Fruit fly (Drosophila melanogaster) whole organism, adult: ENCODE measurements around the gene CG12945.

Experiments used
- CG11617 ChIP-seq: fragments of 200-800 bp; sonication (Bioruptor generic); optimal IDR thresholded peaks from 2 replicates; lab custom pipeline; 2017; ENCODE audit warnings: mild to moderate bottlenecking, missing biosample characterization, missing genetic modification reagents, missing genetic modification characterization
- CG12768 ChIP-seq: fragments of 200-800 bp; sonication (Bioruptor generic); optimal IDR thresholded peaks from 2 replicates; lab custom pipeline; 2017; ENCODE audit warnings: missing biosample characterization, missing genetic modification characterization, mild to moderate bottlenecking, moderate library complexity, missing genetic modification reagents
- CG14711 ChIP-seq: fragments of 200-800 bp; sonication (Bioruptor generic); optimal IDR thresholded peaks from 2 replicates; lab custom pipeline; 2018; ENCODE audit warnings: missing biosample characterization, mild to moderate bottlenecking, missing genetic modification characterization, moderate library complexity
- CG1620 ChIP-seq: fragments of 200-800 bp; sonication (Bioruptor generic); optimal IDR thresholded peaks from 2 replicates; lab custom pipeline; 2016; ENCODE audit warnings: missing biosample characterization, missing genetic modification characterization
- CG33017 ChIP-seq: fragments of 200-800 bp; sonication (Bioruptor generic); optimal IDR thresholded peaks from 2 replicates; lab custom pipeline; 2018; ENCODE audit warnings: missing biosample characterization, mild to moderate bottlenecking, missing genetic modification characterization, moderate library complexity
- CG5204 ChIP-seq: fragments of 200-800 bp; sonication (Bioruptor generic); optimal IDR thresholded peaks from 2 replicates; lab custom pipeline; 2016; ENCODE audit warnings: missing biosample characterization, missing genetic modification characterization
- CG7045 ChIP-seq: fragments of 200-800 bp; sonication (Bioruptor generic); optimal IDR thresholded peaks from 2 replicates; lab custom pipeline; 2017; ENCODE audit warnings: missing biosample characterization, mild to moderate bottlenecking, missing genetic modification characterization
- CG7101 ChIP-seq: fragments of 200-800 bp; sonication (Bioruptor generic); optimal IDR thresholded peaks from 2 replicates; lab custom pipeline; 2018; ENCODE audit warnings: missing biosample characterization, mild to moderate bottlenecking, missing genetic modification characterization, moderate library complexity
- Clk ChIP-seq: fragments of 200-800 bp; sonication (Bioruptor generic); optimal IDR thresholded peaks from 2 replicates; lab custom pipeline; 2017; ENCODE audit warnings: missing biosample characterization, missing genetic modification characterization
- Crg-1 ChIP-seq: fragments of 200-800 bp; sonication (Bioruptor generic); optimal IDR thresholded peaks from 2 replicates; lab custom pipeline; 2016; ENCODE audit warnings: missing biosample characterization, missing genetic modification characterization
- Hr96 ChIP-seq: fragments of 200-800 bp; sonication (Bioruptor generic); optimal IDR thresholded peaks from 2 replicates; lab custom pipeline; 2016; ENCODE audit warnings: missing biosample characterization, missing genetic modification characterization
- Mnt ChIP-seq: fragments of 200-800 bp; sonication (Bioruptor generic); optimal IDR thresholded peaks from 2 replicates; lab custom pipeline; 2016; ENCODE audit warnings: missing biosample characterization, mild to moderate bottlenecking, missing genetic modification characterization
- bab1 ChIP-seq: fragments of 200-800 bp; sonication (Bioruptor generic); optimal IDR thresholded peaks from 3 replicates; lab custom pipeline; 2019; ENCODE audit warnings: missing biosample characterization, mild to moderate bottlenecking, missing genetic modification characterization, moderate library complexity
- cic ChIP-seq: fragments of 200-800 bp; sonication (Bioruptor generic); optimal IDR thresholded peaks from 2 replicates; lab custom pipeline; 2017; ENCODE audit warnings: missing biosample characterization, mild to moderate bottlenecking, missing genetic modification characterization, moderate library complexity
- cnc ChIP-seq, 2 experiments: fragments of >200 bp; optimal IDR thresholded peaks; 2 replicates each; lab custom pipeline; 2017
- kay ChIP-seq: fragments of 200-800 bp; sonication (Bioruptor generic); peaks from one replicate; lab custom pipeline; 2016; ENCODE audit warnings: missing biosample characterization, missing genetic modification characterization, borderline replicate concordance
- ovo ChIP-seq: fragments of 200-800 bp; sonication (Bioruptor generic); optimal IDR thresholded peaks from 2 replicates; lab custom pipeline; 2016; ENCODE audit warnings: missing biosample characterization, missing genetic modification characterization
- pad ChIP-seq: fragments of 200-800 bp; sonication (Bioruptor generic); optimal IDR thresholded peaks from 3 replicates; lab custom pipeline; 2017; ENCODE audit warnings: missing biosample characterization, missing genetic modification characterization, mild to moderate bottlenecking, moderate library complexity, missing genetic modification reagents
- tj ChIP-seq: fragments of 200-800 bp; sonication (Bioruptor generic); optimal IDR thresholded peaks from 3 replicates; lab custom pipeline; 2017; ENCODE audit warnings: missing biosample characterization, mild to moderate bottlenecking, missing genetic modification characterization, moderate library complexity
- toe ChIP-seq: fragments of 200-800 bp; sonication (Bioruptor generic); optimal IDR thresholded peaks from 2 replicates; lab custom pipeline; 2016; ENCODE audit warnings: missing biosample characterization, missing genetic modification characterization

CG12945 gene

DNA sequence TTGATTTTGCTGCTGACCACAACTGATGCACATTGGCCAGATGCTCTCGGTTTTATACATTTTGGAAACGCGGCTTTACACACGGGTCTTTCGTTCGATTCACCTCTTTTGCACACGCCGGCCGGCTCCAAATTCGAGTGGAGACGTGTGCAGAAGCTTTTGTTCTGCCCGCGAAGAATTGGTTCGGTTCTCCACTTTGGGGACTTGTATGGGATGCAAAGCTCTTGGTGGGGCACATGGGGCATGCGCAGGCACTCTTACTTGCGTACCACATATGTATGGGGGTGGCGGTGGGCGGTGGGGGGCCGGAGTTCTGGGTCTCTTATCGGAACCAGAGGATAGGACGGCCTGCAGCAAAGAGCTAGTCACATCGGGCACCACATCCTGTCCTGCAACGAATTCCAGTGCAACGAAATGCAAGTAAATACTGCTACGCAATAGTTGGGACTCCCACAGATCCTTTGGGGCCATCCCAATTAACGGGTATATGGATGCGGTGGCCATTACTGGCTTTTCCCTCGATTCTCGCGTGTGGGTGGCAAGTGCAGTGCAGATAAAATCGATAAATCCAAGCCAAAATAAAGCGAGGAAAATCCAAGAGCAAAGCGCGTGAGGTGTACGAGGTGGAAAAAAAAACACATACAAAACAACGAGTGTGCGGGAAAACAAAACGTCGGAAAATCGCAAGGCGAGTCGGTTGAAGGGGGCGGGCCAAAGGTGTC is 6.5 kb downstream of the CG12945 start, which contains the start of the genes MtnA and CG8500:
Gene MtnA, minus strand, starts transcription at position 30 of the 722 bp plus-strand sequence.
Gene CG8500, plus strand, starts transcription at position 313 of the 722 bp plus-strand sequence.
- TF ChIP-seq CG11617 (GFP tag; lab: Kevin White, UChicago), result no peak
- peak; percentile 51 for TF ChIP-seq Mnt (GFP tag; lab: Kevin White, UChicago)
- no peak for TF ChIP-seq Clk (GFP tag; lab: Kevin White, UChicago)
- peak; percentile 3 for TF ChIP-seq pad (GFP tag; lab: Kevin White, UChicago)
- TF ChIP-seq kay (GFP tag; lab: Kevin White, UChicago), result no peak
- no peak for TF ChIP-seq cnc (optimal IDR thresholded peaks at IDR 0.05; lab: Kevin White, UChicago)
- no peak for TF ChIP-seq CG7045 (GFP tag; lab: Kevin White, UChicago)
- no peak for TF ChIP-seq CG5204 (GFP tag; lab: Kevin White, UChicago)
- no peak for TF ChIP-seq CG14711 (tag; lab: Kevin White, UChicago)
- TF ChIP-seq CG7101 (tag; lab: Kevin White, UChicago), result peak; percentile 27
- no peak for TF ChIP-seq CG33017 (tag; lab: Kevin White, UChicago)
- no peak for TF ChIP-seq ovo (GFP tag; lab: Kevin White, UChicago)
- no peak for TF ChIP-seq Crg-1
- TF ChIP-seq CG12768 (GFP tag; lab: Kevin White, UChicago), result no peak
- no peak for TF ChIP-seq Hr96
- TF ChIP-seq toe (GFP tag; lab: Kevin White, UChicago), result no peak
- no peak for TF ChIP-seq tj
- TF ChIP-seq cic (GFP tag; lab: Kevin White, UChicago), result peak; percentile 60
- peak; percentile 67 for TF ChIP-seq bab1
- no peak for TF ChIP-seq CG1620

DNA sequence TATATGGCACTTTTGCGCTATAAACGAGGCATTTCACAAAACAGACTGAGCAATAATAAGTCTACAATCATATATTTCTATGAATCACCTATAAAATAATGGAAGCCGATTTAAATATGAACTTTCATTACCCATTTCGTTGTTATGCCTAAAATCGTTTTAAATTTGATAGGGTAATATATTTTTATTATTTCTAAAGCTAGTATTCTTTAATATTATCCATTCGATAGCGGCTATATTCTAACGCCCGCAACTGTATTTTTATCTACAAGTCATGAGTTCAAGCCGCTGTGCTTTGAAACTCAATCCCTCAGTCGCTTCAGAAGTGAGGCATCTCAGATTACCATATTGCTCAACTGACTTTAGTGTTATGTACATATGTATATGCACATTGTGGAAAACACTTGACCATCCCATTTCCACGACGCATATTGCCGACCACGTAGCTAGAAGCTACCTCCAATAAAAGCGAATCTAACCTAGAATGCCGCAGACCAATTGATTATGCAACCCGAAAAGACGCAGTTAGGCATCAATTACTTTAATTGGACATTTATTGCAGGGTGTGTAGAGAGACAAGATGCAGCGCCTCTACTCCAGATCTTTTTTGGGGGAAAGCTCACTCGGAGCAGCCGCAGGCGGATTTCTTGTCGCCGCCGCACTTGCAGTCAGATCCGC is 7.6 kb downstream of the CG12945 start:
- peak; percentile 0 for TF ChIP-seq ovo (GFP tag; lab: Kevin White, UChicago)
- peak; percentile 16 for TF ChIP-seq CG7101 (tag; lab: Kevin White, UChicago)
- TF ChIP-seq toe (GFP tag; lab: Kevin White, UChicago), result no peak
- TF ChIP-seq CG14711 (tag; lab: Kevin White, UChicago), result peak; percentile 18
- TF ChIP-seq CG7045 (GFP tag; lab: Kevin White, UChicago), result no peak
- TF ChIP-seq CG33017 (tag; lab: Kevin White, UChicago), result peak; percentile 37
- no peak for TF ChIP-seq tj
- TF ChIP-seq Clk (GFP tag; lab: Kevin White, UChicago), result no peak
- no peak for TF ChIP-seq CG11617 (GFP tag; lab: Kevin White, UChicago)
- TF ChIP-seq cnc (optimal IDR thresholded peaks at IDR 0.05; lab: Kevin White, UChicago), result no peak
- no peak for TF ChIP-seq Hr96
- TF ChIP-seq Mnt (GFP tag; lab: Kevin White, UChicago), result no peak
- no peak for TF ChIP-seq cic (GFP tag; lab: Kevin White, UChicago)
- peak; percentile 62 for TF ChIP-seq bab1

DNA sequence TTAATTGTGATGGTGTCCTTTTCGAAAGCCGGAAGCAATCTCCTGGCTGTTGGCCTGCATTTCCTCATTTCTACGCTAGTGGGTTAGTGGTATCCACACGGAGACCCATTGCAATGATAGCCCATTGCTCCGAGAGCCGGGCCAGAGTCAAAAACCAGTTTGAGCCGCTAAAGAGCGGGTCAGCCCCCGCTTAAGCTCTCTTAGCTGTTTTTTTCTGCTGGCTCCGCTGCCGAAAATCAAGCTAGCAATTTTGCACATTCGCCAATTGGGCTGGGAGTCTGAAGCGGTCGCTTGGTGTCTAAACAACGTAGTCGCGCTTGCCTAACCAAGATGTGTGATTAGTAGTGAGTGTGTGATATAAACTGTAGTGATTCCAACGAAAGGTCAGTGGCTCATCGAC is 11.3 kb downstream of the CG12945 start, which contains the start of gene CG12947:
Gene CG12947, plus strand, starts transcription at position 301 of the 400 bp plus-strand sequence.
- TF ChIP-seq ovo (GFP tag; lab: Kevin White, UChicago) (no peak), kay (GFP tag; lab: Kevin White, UChicago) (no peak), CG7045 (GFP tag; lab: Kevin White, UChicago) (no peak), Hr96 (no peak), bab1 (no peak), cic (GFP tag; lab: Kevin White, UChicago) (no peak), CG33017 (tag; lab: Kevin White, UChicago) (no peak)

- TF ChIP-seq tj (peak; percentile 50), CG7101 (tag; lab: Kevin White, UChicago) (peak; percentile 86), ovo (GFP tag; lab: Kevin White, UChicago) (peak; percentile 73), CG12768 (GFP tag; lab: Kevin White, UChicago) (peak; percentile 70), CG14711 (tag; lab: Kevin White, UChicago) (peak; percentile 69), kay (GFP tag; lab: Kevin White, UChicago) (no peak), cnc (optimal IDR thresholded peaks at IDR 0.05; lab: Kevin White, UChicago) (no peak), cic (GFP tag; lab: Kevin White, UChicago) (peak; percentile 74), pad (GFP tag; lab: Kevin White, UChicago) (peak; percentile 71), CG7045 (GFP tag; lab: Kevin White, UChicago) (peak; percentile 42), Hr96 (peak; percentile 87), Mnt (GFP tag; lab: Kevin White, UChicago) (peak; percentile 90), CG1620 (peak; percentile 94), CG5204 (GFP tag; lab: Kevin White, UChicago) (no peak), Crg-1 (peak; percentile 93), Clk (GFP tag; lab: Kevin White, UChicago) (peak; percentile 62), CG11617 (GFP tag; lab: Kevin White, UChicago) (peak; percentile 83), CG33017 (tag; lab: Kevin White, UChicago) (peak; percentile 53), bab1 (peak; percentile 93), toe (GFP tag; lab: Kevin White, UChicago) (peak; percentile 92)
Observed at dm6 chr3R:9777941-9778360, 13.1 kb downstream of the CG12945 start, which contains the start of gene RpS29. Gene RpS29, plus strand, starts transcription at chr3R:9778042.

- TF ChIP-seq Clk (GFP tag; lab: Kevin White, UChicago) (no peak), Crg-1 (no peak), CG14711 (tag; lab: Kevin White, UChicago) (no peak), CG33017 (tag; lab: Kevin White, UChicago) (no peak), cnc (optimal IDR thresholded peaks at IDR 0.05; lab: Kevin White, UChicago) (no peak), bab1 (no peak), Mnt (GFP tag; lab: Kevin White, UChicago) (no peak), toe (GFP tag; lab: Kevin White, UChicago) (no peak)
Observed at dm6 chr3R:9774821-9775220, 16.2 kb downstream of the CG12945 start, which contains the start of gene topi. Gene topi, plus strand, starts transcription at chr3R:9775121.
